Worm (Caenorhabditis elegans): ENCODE data around the gene kin-15.

Gene kin-15

ce11 chrII:9403846-9404245, 29.7 kb downstream of the kin-15 start, which contains the start of gene Y51B9A.5:
TSS of gene Y51B9A.5 (plus strand) at chrII:9404146.
- TF ChIP-seq dmd-4 (tag; optimal IDR thresholded peaks at IDR 0.05) (no peak), crh-2 (tag; optimal IDR thresholded peaks at IDR 0.05) (no peak), egl-27 (tag; optimal IDR thresholded peaks at IDR 0.05) (no peak), nhr-10 (tag; optimal IDR thresholded peaks at IDR 0.05) (no peak), nhr-237 (tag; optimal IDR thresholded peaks at IDR 0.05) (no peak), fos-1 (tag; optimal IDR thresholded peaks at IDR 0.05) (no peak), ztf-11 (tag; optimal IDR thresholded peaks at IDR 0.05) (no peak), ceh-82 (tag; optimal IDR thresholded peaks at IDR 0.05) (no peak), R02D3.7 (tag; optimal IDR thresholded peaks at IDR 0.05) (no peak), lsy-2 (tag; optimal IDR thresholded peaks at IDR 0.05) (no peak), lin-39 (tag; optimal IDR thresholded peaks at IDR 0.05) (no peak), sma-3 (GFP tag; optimal IDR thresholded peaks at IDR 0.05) (no peak), C34F6.9 (tag; optimal IDR thresholded peaks at IDR 0.05) (no peak), nhr-25 (tag; optimal IDR thresholded peaks at IDR 0.05) (no peak), sem-4 (tag; optimal IDR thresholded peaks at IDR 0.05) (no peak), blmp-1 (tag; optimal IDR thresholded peaks at IDR 0.05; ENCODE audit: insufficient read depth) (no peak), nhr-21 (tag; optimal IDR thresholded peaks at IDR 0.05) (no peak), unc-55 (GFP tag; optimal IDR thresholded peaks at IDR 0.05) (no peak)

DNA sequence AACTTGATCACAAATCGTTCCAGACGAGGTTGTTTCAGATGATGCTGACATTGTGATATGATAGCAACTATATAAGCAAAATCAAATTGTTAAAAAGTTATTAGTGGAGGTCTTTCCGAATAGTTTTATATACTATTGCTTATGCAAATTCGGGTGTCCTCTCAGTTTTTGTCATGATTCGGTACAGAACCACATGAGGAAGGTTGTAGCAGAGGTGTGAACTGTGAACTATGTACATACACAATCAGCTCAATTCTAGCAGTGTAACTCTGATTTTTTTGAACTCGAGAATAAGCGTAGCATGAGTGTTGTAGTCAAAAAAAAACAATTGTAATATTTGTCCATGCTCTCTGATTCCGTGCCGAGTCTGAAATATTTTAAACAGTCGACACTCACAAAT, 30.4 kb downstream of the kin-15 start, which contains the start of gene Y51B9A.6:
Gene Y51B9A.6 (minus strand): TSS at position 101 of the 400 bp plus-strand sequence.
- TF ChIP-seq ama-1 (optimal IDR thresholded peaks at IDR 0.05) (no peak), zag-1 (tag; optimal IDR thresholded peaks at IDR 0.05) (no peak), nhr-12 (tag; optimal IDR thresholded peaks at IDR 0.05) (no peak), ztf-11 (tag; optimal IDR thresholded peaks at IDR 0.05) (no peak), elt-3 (tag; optimal IDR thresholded peaks at IDR 0.05) (no peak), nhr-11 (tag; optimal IDR thresholded peaks at IDR 0.05) (no peak), crh-2 (tag; optimal IDR thresholded peaks at IDR 0.05) (no peak), skn-1 (tag; optimal IDR thresholded peaks at IDR 0.05) (no peak), mbf-1 (tag; optimal IDR thresholded peaks at IDR 0.05) (no peak), lsy-2 (tag; optimal IDR thresholded peaks at IDR 0.05) (no peak), nhr-129 (tag; optimal IDR thresholded peaks at IDR 0.05) (no peak), sma-9 (GFP tag; optimal IDR thresholded peaks at IDR 0.05) (no peak), sma-9 (tag; optimal IDR thresholded peaks at IDR 0.05) (no peak), snpc-4 (tag; optimal IDR thresholded peaks at IDR 0.05) (no peak)

DNA sequence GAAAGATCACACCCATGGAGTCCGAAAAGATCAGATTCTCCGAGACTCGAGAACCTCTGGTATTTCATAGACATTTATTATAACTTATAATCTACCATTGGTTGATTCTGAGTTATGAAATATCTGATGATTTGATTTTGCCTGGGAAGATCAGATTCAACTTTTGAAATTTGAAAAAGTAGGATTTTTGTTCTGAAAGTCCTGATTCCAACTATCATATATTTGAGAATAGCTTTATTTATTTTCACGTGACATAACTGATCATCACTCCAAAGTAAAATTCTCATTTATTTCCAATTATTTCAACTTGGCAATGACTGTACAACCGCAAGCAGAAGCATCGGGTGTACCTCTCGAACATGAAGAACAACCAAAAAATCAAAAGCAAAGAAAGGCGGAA, 33.8 kb downstream of the kin-15 start, which contains the start of gene Y51B9A.7:
Gene Y51B9A.7 (plus strand): TSS at position 301 of the 400 bp plus-strand sequence.
- TF ChIP-seq ztf-4 (tag; optimal IDR thresholded peaks at IDR 0.05) (no peak), nhr-12 (tag; optimal IDR thresholded peaks at IDR 0.05) (no peak), nhr-6 (tag; optimal IDR thresholded peaks at IDR 0.05) (no peak)

- TF ChIP-seq ceh-16 (tag; optimal IDR thresholded peaks at IDR 0.05) (no peak), lin-13 (GFP tag; optimal IDR thresholded peaks at IDR 0.05) (no peak), dmd-4 (tag; optimal IDR thresholded peaks at IDR 0.05) (no peak), crh-2 (tag; optimal IDR thresholded peaks at IDR 0.05) (no peak), nhr-11 (tag; optimal IDR thresholded peaks at IDR 0.05) (no peak), nhr-77 (tag; optimal IDR thresholded peaks at IDR 0.05) (no peak), unc-62 (GFP tag; optimal IDR thresholded peaks at IDR 0.05) (no peak), ztf-4 (tag; optimal IDR thresholded peaks at IDR 0.05) (no peak), snpc-4 (tag; optimal IDR thresholded peaks at IDR 0.05) (no peak), ztf-1 (GFP tag; conservative IDR thresholded peaks at IDR 0.05) (no peak), sem-4 (tag; optimal IDR thresholded peaks at IDR 0.05) (no peak), elt-1 (tag; optimal IDR thresholded peaks at IDR 0.05) (no peak), mdl-1 (tag; optimal IDR thresholded peaks at IDR 0.05) (no peak)
Observed at ce11 chrII:9398370-9398901, 35.1 kb downstream of the kin-15 start, which contains the start of the genes Y51B9A.14 and Y51B9A.8. TSS of gene Y51B9A.14 (minus strand) at chrII:9398470. TSS of gene Y51B9A.8 (plus strand) at chrII:9398851.
